Fruit fly (Drosophila melanogaster): ENCODE measurements around the gene GILT1.

Gene GILT1

DNA sequence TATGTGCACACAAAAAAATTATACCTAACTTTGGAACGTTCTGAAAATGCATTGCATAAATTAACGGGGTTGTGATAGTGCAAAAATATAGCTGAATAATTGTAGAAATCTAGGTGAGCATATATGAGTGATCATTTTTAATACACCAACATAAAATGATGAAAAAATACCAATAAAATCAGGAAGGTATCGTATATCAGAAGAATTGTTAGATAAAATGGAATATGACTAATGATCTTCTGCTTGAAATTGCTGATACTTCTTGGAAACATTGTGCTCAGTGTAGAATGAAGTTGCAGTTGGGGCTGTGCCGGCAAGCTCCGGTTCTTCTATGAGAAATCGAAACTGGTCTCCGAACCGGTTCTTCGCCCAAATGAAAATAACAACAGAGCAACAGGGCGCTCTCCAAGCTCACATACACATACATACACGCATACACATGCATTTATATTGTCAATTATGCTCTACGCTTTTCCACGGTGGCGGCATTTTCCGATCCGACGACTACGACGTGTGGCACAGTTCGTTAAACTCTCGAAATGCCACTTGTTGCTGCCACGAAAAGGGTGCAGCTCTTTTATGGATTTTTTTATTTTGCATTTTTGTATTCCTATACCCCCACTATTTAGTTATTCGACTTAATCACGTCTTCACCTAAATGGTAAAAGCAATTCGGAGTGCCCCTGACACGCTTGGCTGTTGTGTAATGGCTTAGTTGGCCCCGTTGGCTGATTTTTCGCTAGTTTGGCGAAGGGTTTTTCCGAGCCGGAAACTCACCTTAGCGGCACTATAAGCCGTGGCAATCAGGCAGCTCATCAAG lies 550 bp downstream of the GILT1 start (continued):
- peak; percentile 81; the same call in 2 of the 3 replicates for TF ChIP-seq gce (GFP tag; IDR thresholded peaks at IDR 0.05)
- TF ChIP-seq D19B (GFP tag; optimal IDR thresholded peaks at IDR 0.05), result peak; percentile 71
- TF ChIP-seq her (GFP tag; optimal IDR thresholded peaks at IDR 0.05), result peak; percentile 79
- peak; percentile 69; the same call in 2 of the 3 replicates for TF ChIP-seq CG11093 (GFP tag; IDR thresholded peaks at IDR 0.05)
- no peak for TF ChIP-seq hth (optimal IDR thresholded peaks at IDR 0.05)
- TF ChIP-seq CG31441 (GFP tag; IDR thresholded peaks at IDR 0.05), result peak; percentile 90
- TF ChIP-seq CG15601 (tag; optimal IDR thresholded peaks at IDR 0.05), result peak; percentile 83
- peak; percentile 95 for TF ChIP-seq CG30403 (GFP tag; optimal IDR thresholded peaks at IDR 0.05)
- TF ChIP-seq otp (GFP tag; IDR thresholded peaks at IDR 0.05), result peak; percentile 72
- TF ChIP-seq NfI (GFP tag; optimal IDR thresholded peaks at IDR 0.05), result peak; percentile 90
- TF ChIP-seq p53 (GFP tag; optimal IDR thresholded peaks at IDR 0.05), result peak; percentile 79
- peak; percentile 71; the same call in 1 of the 2 replicates for TF ChIP-seq ro (GFP tag; IDR thresholded peaks at IDR 0.05)
- TF ChIP-seq fd64A (GFP tag; optimal IDR thresholded peaks at IDR 0.05), result peak; percentile 60
- TF ChIP-seq CG12769 (tag; optimal IDR thresholded peaks at IDR 0.05), result peak; percentile 85
- TF ChIP-seq CG10654 (GFP tag; optimal IDR thresholded peaks at IDR 0.05), result peak; percentile 85
- peak; percentile 53 for TF ChIP-seq CG10543 (GFP tag; optimal IDR thresholded peaks at IDR 0.05)
- TF ChIP-seq disco-r (GFP tag; optimal IDR thresholded peaks at IDR 0.05), result peak; percentile 82
- peak; percentile 72 for TF ChIP-seq CG1647 (GFP tag; optimal IDR thresholded peaks at IDR 0.05)
- TF ChIP-seq crc (GFP tag; optimal IDR thresholded peaks at IDR 0.05), result peak; percentile 76
- peak; percentile 80 for TF ChIP-seq vfl (GFP tag; optimal IDR thresholded peaks at IDR 0.05)
- no peak for TF ChIP-seq amos (GFP tag; IDR thresholded peaks at IDR 0.05; ENCODE audit: partially characterized antibody)
- TF ChIP-seq crp (GFP tag; optimal IDR thresholded peaks at IDR 0.05), result peak in 1 of 2 experiments; percentile 53
- TF ChIP-seq CG12155 (GFP tag; optimal IDR thresholded peaks at IDR 0.05), result peak; percentile 85

DNA sequence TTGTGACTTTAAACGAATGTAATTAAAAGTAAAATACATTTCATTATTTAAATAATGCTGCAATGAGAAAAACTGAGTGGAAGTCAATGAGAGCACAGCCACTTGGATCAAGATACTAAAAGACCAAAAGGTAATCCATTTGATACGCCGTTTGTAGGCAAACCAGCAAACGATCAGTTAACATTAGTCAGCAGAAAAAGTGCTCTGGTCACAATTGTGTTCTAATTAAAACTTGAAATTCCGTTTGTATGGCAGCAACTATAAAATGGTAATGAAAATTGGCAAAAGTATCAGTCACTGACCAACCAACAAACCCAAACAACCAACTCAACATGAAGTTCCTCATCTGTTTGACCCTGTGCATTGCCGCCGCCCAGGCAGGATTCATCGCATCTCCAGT lies 4.1 kb downstream of the GILT1 start, which contains the start of gene CG14377:
Gene CG14377 (plus strand): TSS at position 301 of the 400 bp plus-strand sequence.
- TF ChIP-seq sqz (GFP tag; optimal IDR thresholded peaks at IDR 0.05), result no peak
- TF ChIP-seq stwl (tag; optimal IDR thresholded peaks at IDR 0.05), result no peak
- 0 out of 2 replicates have a peak, but pooled peaks have one; percentile 19 for TF ChIP-seq Dref (GFP tag; IDR thresholded peaks at IDR 0.05)
- no peak for TF ChIP-seq ken (GFP tag; IDR thresholded peaks at IDR 0.05)

DNA sequence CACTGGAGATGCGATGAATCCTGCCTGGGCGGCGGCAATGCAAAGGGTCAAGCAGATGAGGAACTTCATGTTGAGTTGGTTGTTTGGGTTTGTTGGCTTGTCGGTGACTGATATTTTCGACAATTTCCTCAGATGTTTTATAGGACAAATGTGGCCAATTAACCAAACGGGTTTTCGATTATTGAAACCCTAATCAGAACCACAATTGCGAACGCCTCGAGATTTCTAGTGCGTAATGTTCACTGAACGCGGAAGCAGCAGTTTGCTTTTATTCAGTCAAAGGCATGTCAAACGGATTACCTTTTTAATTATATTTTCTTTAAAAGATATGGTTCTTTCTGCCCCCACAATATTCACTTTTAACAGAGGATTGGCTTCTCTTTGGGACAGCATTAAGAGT lies 4.6 kb downstream of the GILT1 start, which contains the start of gene CG14374:
Gene CG14374 (minus strand): TSS at position 101 of the 400 bp plus-strand sequence.
- TF ChIP-seq Ets65A (GFP tag), result peak; percentile 81
- TF ChIP-seq CG34376 (GFP tag; optimal IDR thresholded peaks at IDR 0.05), result no peak

DNA sequence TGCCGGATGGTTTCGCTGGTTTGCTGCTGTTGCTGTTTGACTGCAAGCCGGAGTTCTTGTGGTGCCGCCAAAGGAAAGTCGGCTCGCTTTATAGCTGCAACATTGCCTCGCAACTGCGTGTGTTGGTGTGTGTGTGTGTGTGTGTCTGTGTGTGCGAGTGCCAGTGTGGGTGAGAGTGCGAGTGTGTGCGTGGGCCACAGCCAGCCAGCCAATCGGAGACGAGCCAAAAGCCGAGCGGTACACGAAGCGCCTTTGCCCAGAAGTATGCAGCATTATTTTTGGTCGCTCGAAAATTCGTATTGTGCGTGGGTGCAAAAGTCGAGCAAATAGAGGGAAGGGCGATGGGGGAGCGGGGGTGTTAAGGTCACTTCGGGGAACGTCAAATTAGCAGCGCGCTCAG lies 6.5 kb downstream of the GILT1 start, which contains the start of gene CCHa2:
Gene CCHa2 (minus strand): TSS at position 65 of the 400 bp plus-strand sequence.
- TF ChIP-seq Deaf1 (tag; optimal IDR thresholded peaks at IDR 0.05) (peak; percentile 84), lbe (GFP tag; optimal IDR thresholded peaks at IDR 0.05) (no peak), CG6689 (GFP tag; IDR thresholded peaks at IDR 0.05) (0 out of 2 replicates have a peak, but pooled peaks have one; percentile 7), sr (GFP tag; IDR thresholded peaks at IDR 0.05) (0 out of 3 replicates have a peak, but pooled peaks have one; percentile 21), ewg (GFP tag; optimal IDR thresholded peaks at IDR 0.05) (no peak), cg (GFP tag; optimal IDR thresholded peaks at IDR 0.05) (peak; percentile 27), Atf3 (GFP tag; optimal IDR thresholded peaks at IDR 0.05) (no peak), Nf-YC (tag; optimal IDR thresholded peaks at IDR 0.05) (peak; percentile 90), CG8478 (optimal IDR thresholded peaks at IDR 0.05) (peak; percentile 36), Doc2 (GFP tag; IDR thresholded peaks at IDR 0.05) (no peak), CG11247 (GFP tag; IDR thresholded peaks at IDR 0.05) (peak; percentile 7; the same call in 1 of the 2 replicates), Nf-YB (GFP tag; optimal IDR thresholded peaks at IDR 0.05) (peak; percentile 81), prd (optimal IDR thresholded peaks at IDR 0.05) (no peak), prd (GFP tag; IDR thresholded peaks at IDR 0.05) (0 out of 3 replicates have a peak, but pooled peaks have one; percentile 14), Dfd (GFP tag; optimal IDR thresholded peaks at IDR 0.05) (peak in 1 of 2 experiments; percentile 14)
